Fruit fly (Drosophila melanogaster) Kc167 (cell line): ENCODE data around the gene rtet.

Experiments used
- Myc ChIP-seq: fragments of >200 bp; optimal IDR thresholded peaks from 2 replicates; lab custom pipeline; 2017; ENCODE audit warnings: missing external identifiers
- Sin3A ChIP-seq: fragments of >200 bp; optimal IDR thresholded peaks from 2 replicates; lab custom pipeline; 2018; ENCODE audit warnings: missing external identifiers
- h ChIP-seq: fragments of >200 bp; optimal IDR thresholded peaks from 3 replicates; lab custom pipeline; 2018; ENCODE audit warnings: missing external identifiers
- insv ChIP-seq: fragments of >200 bp; optimal IDR thresholded peaks from 3 replicates; lab custom pipeline; 2018; ENCODE audit warnings: missing external identifiers
- psq ChIP-seq: fragments of >200 bp; optimal IDR thresholded peaks from 2 replicates; lab custom pipeline; 2017; ENCODE audit warnings: missing external identifiers
- ttk ChIP-seq: sonication (Bioruptor generic); optimal IDR thresholded peaks from 2 replicates; lab custom pipeline; 2017; ENCODE audit warnings: missing external identifiers

DNA sequence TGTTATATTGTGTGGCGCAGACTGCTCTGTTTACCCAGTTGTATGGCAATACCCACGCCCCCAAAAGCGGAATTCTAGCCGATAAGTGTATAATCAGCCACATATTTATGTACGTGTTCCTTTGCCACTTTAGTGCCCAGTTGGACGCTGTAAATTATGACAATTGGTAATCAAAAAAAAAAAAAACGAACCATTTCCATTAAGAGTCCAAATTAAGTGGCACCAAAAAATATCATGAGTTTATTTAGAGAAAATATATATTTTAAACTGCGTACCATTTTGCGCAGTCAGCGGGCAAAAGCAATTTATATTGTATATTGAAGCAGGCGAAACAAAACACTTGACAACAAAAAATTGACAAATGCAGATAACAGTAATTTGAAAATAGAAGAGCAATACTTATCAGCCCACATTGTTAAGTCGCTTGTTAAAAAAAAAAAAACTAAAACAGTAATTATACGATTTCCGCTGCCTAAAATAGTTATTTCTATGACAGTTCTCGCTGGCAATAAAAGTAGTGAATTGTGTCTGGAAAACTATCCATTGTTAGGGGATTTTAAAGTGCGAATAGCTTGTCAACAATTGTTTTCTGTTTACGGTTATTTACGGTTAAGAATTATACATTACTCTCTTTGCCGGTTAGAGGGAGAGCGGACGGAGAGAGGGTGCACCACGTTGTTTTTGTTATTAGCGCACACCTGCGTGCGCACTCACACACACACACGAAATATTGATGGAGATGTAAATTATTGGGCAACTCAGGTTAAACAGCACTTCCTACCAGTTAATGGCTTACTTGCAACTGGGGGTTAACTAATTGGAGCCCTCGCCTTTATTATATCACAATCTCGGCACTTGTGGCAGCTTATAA, 48.5 kb upstream of the rtet start:
- no peak for TF ChIP-seq h (lab: Kevin White, UChicago)
- TF ChIP-seq ttk (lab: Kevin White, UChicago) = no peak
- TF ChIP-seq Myc = no peak
- no peak for TF ChIP-seq insv (lab: Kevin White, UChicago)
- no peak for TF ChIP-seq psq (lab: Kevin White, UChicago)
- no peak for TF ChIP-seq Sin3A
